Fruit fly (Drosophila melanogaster) whole organism, embryonic: Measurements from ENCODE around the gene bor.

Experiments used
- Abd-B ChIP-seq: fragments of 200-800 bp; sonication (Bioruptor generic); optimal IDR thresholded peaks from 2 replicates; lab custom pipeline; 2018; ENCODE audit warnings: missing biosample characterization, mild to moderate bottlenecking, missing genetic modification characterization, moderate library complexity
- Antp ChIP-seq: fragments of 200-800 bp; sonication (Bioruptor generic); optimal IDR thresholded peaks from 3 replicates; lab custom pipeline; 2016; ENCODE audit warnings: missing biosample characterization, missing genetic modification characterization
- Bgb ChIP-seq: fragments of 200-800 bp; sonication (Bioruptor generic); IDR thresholded peaks from 2 replicates; pipeline ENCODE4 v1.3.6; 2022; ENCODE audit warnings: missing biosample characterization, missing genetic modification characterization; ENCODE audit not compliant: partially characterized antibody
- CG1024 ChIP-seq: fragments of 200-800 bp; sonication (Bioruptor generic); IDR thresholded peaks from 2 replicates; pipeline ENCODE4 v1.3.6; 2022; ENCODE audit warnings: missing biosample characterization, missing genetic modification characterization
- CG10267 ChIP-seq: fragments of 200-800 bp; sonication (Bioruptor generic); optimal IDR thresholded peaks from 2 replicates; lab custom pipeline; 2018; ENCODE audit warnings: missing biosample characterization, mild to moderate bottlenecking, missing genetic modification characterization, moderate library complexity
- CG10543 ChIP-seq: fragments of 200-800 bp; sonication (Bioruptor generic); optimal IDR thresholded peaks from 3 replicates; lab custom pipeline; 2017; ENCODE audit warnings: missing biosample characterization, mild to moderate bottlenecking, missing genetic modification characterization, moderate library complexity
- CG11504 ChIP-seq: fragments of 200-800 bp; sonication (Bioruptor generic); optimal IDR thresholded peaks from 3 replicates; lab custom pipeline; 2019; ENCODE audit warnings: missing biosample characterization, mild to moderate bottlenecking, missing genetic modification characterization, moderate library complexity
- CG12155 ChIP-seq: fragments of 200-800 bp; sonication (Bioruptor generic); optimal IDR thresholded peaks from 3 replicates; lab custom pipeline; 2016; ENCODE audit warnings: missing biosample characterization, missing genetic modification characterization
- CG12299 ChIP-seq: fragments of 200-800 bp; sonication (Bioruptor generic); optimal IDR thresholded peaks from 2 replicates; lab custom pipeline; 2018; ENCODE audit warnings: missing biosample characterization, mild to moderate bottlenecking, missing genetic modification characterization
- CG14710 ChIP-seq: fragments of 200-800 bp; sonication (Bioruptor generic); optimal IDR thresholded peaks from 3 replicates; lab custom pipeline; 2019; ENCODE audit warnings: missing biosample characterization, mild to moderate bottlenecking, missing genetic modification characterization, moderate library complexity
- CG15696 ChIP-seq: fragments of 200-800 bp; sonication (Bioruptor generic); optimal IDR thresholded peaks from 2 replicates; lab custom pipeline; 2019; ENCODE audit warnings: missing biosample characterization, mild to moderate bottlenecking, missing genetic modification characterization, moderate library complexity
- CG17361 ChIP-seq: fragments of 200-800 bp; sonication (Bioruptor generic); IDR thresholded peaks from 3 replicates; pipeline ENCODE4 v1.3.6; 2022; ENCODE audit warnings: missing biosample characterization, missing genetic modification characterization
- CG31388 ChIP-seq: fragments of 200-800 bp; sonication (Bioruptor generic); optimal IDR thresholded peaks from 2 replicates; lab custom pipeline; 2016; ENCODE audit warnings: missing biosample characterization, missing genetic modification characterization
- CG34224 ChIP-seq: fragments of 200-800 bp; sonication (Bioruptor generic); IDR thresholded peaks from 3 replicates; pipeline ENCODE4 v1.3.6; 2022; ENCODE audit warnings: missing biosample characterization, missing genetic modification characterization; ENCODE audit not compliant: partially characterized antibody
- CG34376 ChIP-seq: fragments of 200-800 bp; sonication (Bioruptor generic); optimal IDR thresholded peaks from 2 replicates; lab custom pipeline; 2018; ENCODE audit warnings: missing biosample characterization, mild to moderate bottlenecking, missing genetic modification characterization
- CG5180 ChIP-seq: fragments of 200-800 bp; sonication (Bioruptor generic); optimal IDR thresholded peaks from 3 replicates; lab custom pipeline; 2017; ENCODE audit warnings: missing biosample characterization, missing genetic modification characterization, mild to moderate bottlenecking, moderate library complexity, missing genetic modification reagents
- CG6175 ChIP-seq: fragments of 200-800 bp; sonication (Bioruptor generic); IDR thresholded peaks from 3 replicates; pipeline ENCODE4 v1.3.6; 2022; ENCODE audit warnings: missing biosample characterization, missing genetic modification characterization
- CG7372 ChIP-seq: fragments of 200-800 bp; sonication (Bioruptor generic); IDR thresholded peaks from 2 replicates; pipeline ENCODE4 v1.3.6; 2022; ENCODE audit warnings: missing biosample characterization, missing genetic modification characterization
- CG8290 ChIP-seq, 3 experiments: fragments of 200-800 bp; sonication (Bioruptor generic); optimal IDR thresholded peaks; 2 replicates each; lab custom pipeline; 2016 to 2019; ENCODE audit warnings: missing biosample characterization in 3 of 3, missing genetic modification characterization in 3 of 3, mild to moderate bottlenecking in 2 of 3, moderate library complexity in 1 of 3
- CG9609 ChIP-seq: fragments of 200-800 bp; sonication (Bioruptor generic); optimal IDR thresholded peaks from 3 replicates; lab custom pipeline; 2016; ENCODE audit warnings: missing biosample characterization, missing genetic modification characterization
- CG9932 ChIP-seq: fragments of 200-800 bp; sonication (Bioruptor generic); IDR thresholded peaks from 2 replicates; pipeline ENCODE4 v1.3.6; 2022; ENCODE audit warnings: missing biosample characterization, missing genetic modification characterization
- CrebB ChIP-seq: fragments of 200-800 bp; sonication (Bioruptor generic); optimal IDR thresholded peaks from 3 replicates; lab custom pipeline; 2018; ENCODE audit warnings: missing biosample characterization, mild to moderate bottlenecking, missing genetic modification characterization
- HLH3B ChIP-seq: fragments of 200-800 bp; sonication (Bioruptor generic); IDR thresholded peaks from 2 replicates; pipeline ENCODE4 v1.3.6; 2022; ENCODE audit warnings: missing biosample characterization, missing genetic modification characterization
- HLH54F ChIP-seq: fragments of 200-800 bp; sonication (Bioruptor generic); optimal IDR thresholded peaks from 3 replicates; lab custom pipeline; 2016; ENCODE audit warnings: missing biosample characterization, missing genetic modification characterization
- Mrtf ChIP-seq: fragments of 200-800 bp; sonication (Bioruptor generic); IDR thresholded peaks from 3 replicates; pipeline ENCODE4 v1.3.6; 2022; ENCODE audit warnings: missing biosample characterization, missing genetic modification characterization
- NC2α ChIP-seq: fragments of 200-800 bp; sonication (Bioruptor generic); optimal IDR thresholded peaks from 2 replicates; lab custom pipeline; 2016; ENCODE audit warnings: missing biosample characterization, missing genetic modification characterization
- Taf1 ChIP-seq: fragments of 200-800 bp; sonication (Bioruptor generic); IDR thresholded peaks from 2 replicates; pipeline ENCODE4 v1.3.6; 2022; ENCODE audit warnings: missing biosample characterization, missing genetic modification characterization
- Usf ChIP-seq: fragments of 200-800 bp; sonication (Bioruptor generic); optimal IDR thresholded peaks from 2 replicates; lab custom pipeline; 2017; ENCODE audit warnings: missing genotype, missing biosample characterization, missing genetic modification characterization
- ab ChIP-seq: fragments of 200-800 bp; sonication (Bioruptor generic); optimal IDR thresholded peaks from 2 replicates; lab custom pipeline; 2016; ENCODE audit warnings: missing biosample characterization, missing genetic modification characterization
- ap ChIP-seq: fragments of 200-800 bp; sonication (Bioruptor generic); IDR thresholded peaks from 2 replicates; pipeline ENCODE4 v1.3.6; 2022; ENCODE audit warnings: missing biosample characterization, missing genetic modification characterization
- bbx ChIP-seq: fragments of 200-800 bp; sonication (Bioruptor generic); IDR thresholded peaks from 2 replicates; pipeline ENCODE4 v1.3.6; 2022; ENCODE audit warnings: missing biosample characterization, missing genetic modification characterization; ENCODE audit not compliant: partially characterized antibody
- bowl ChIP-seq: fragments of 200-800 bp; sonication (Bioruptor generic); IDR thresholded peaks from 2 replicates; pipeline ENCODE4 v1.3.6; 2022; ENCODE audit warnings: missing biosample characterization, missing genetic modification characterization
- cas ChIP-seq: fragments of 200-800 bp; sonication (Bioruptor generic); IDR thresholded peaks from 2 replicates; pipeline ENCODE4 v1.3.6; 2022; ENCODE audit warnings: missing biosample characterization, missing genetic modification characterization
- cg ChIP-seq: fragments of 200-800 bp; sonication (Bioruptor generic); optimal IDR thresholded peaks from 3 replicates; lab custom pipeline; 2019; ENCODE audit warnings: missing biosample characterization, mild to moderate bottlenecking, missing genetic modification characterization, moderate library complexity
- crc ChIP-seq: fragments of 200-800 bp; sonication (Bioruptor generic); optimal IDR thresholded peaks from 2 replicates; lab custom pipeline; 2016; ENCODE audit warnings: missing biosample characterization, missing genetic modification characterization
- crol ChIP-seq: fragments of 200-800 bp; sonication (Bioruptor generic); IDR thresholded peaks from 2 replicates; pipeline ENCODE4 v1.3.6; 2022; ENCODE audit warnings: missing biosample characterization, missing genetic modification characterization
- danr ChIP-seq: fragments of 200-800 bp; sonication (Bioruptor generic); IDR thresholded peaks from 2 replicates; pipeline ENCODE4 v1.3.6; 2022; ENCODE audit warnings: missing biosample characterization, missing genetic modification characterization
- dpn ChIP-seq, 2 experiments: fragments of 200-800 bp; sonication (Bioruptor generic); optimal IDR thresholded peaks; 3 replicates each; lab custom pipeline; 2016; ENCODE audit warnings: missing biosample characterization in 2 of 2, missing genetic modification characterization in 2 of 2
- eyg ChIP-seq: fragments of 200-800 bp; sonication (Bioruptor generic); optimal IDR thresholded peaks from 3 replicates; lab custom pipeline; 2016; ENCODE audit warnings: missing biosample characterization, missing genetic modification characterization
- hb ChIP-seq: fragments of 200-800 bp; sonication (Bioruptor generic); IDR thresholded peaks from 3 replicates; pipeline ENCODE4 v1.3.6; 2022; ENCODE audit warnings: missing biosample characterization, missing genetic modification characterization; ENCODE audit not compliant: partially characterized antibody
- hkb ChIP-seq, 2 experiments: fragments of 200-800 bp in 1 of 2; fragments of >200 bp in 1 of 2; sonication (Bioruptor generic) in 1 of 2; IDR thresholded peaks in 1 of 2; optimal IDR thresholded peaks in 1 of 2; 2 replicates each; pipeline versions ENCODE4 v1.3.6 to Lab custom; 2017 to 2022; ENCODE audit warnings: missing biosample characterization in 1 of 2, missing genetic modification characterization in 1 of 2
- ind ChIP-seq: fragments of 200-800 bp; sonication (Bioruptor generic); optimal IDR thresholded peaks from 3 replicates; lab custom pipeline; 2016; ENCODE audit warnings: missing biosample characterization, missing genetic modification characterization
- ken ChIP-seq: fragments of 200-800 bp; sonication (Bioruptor generic); IDR thresholded peaks from 3 replicates; pipeline ENCODE4 v1.3.6; 2022; ENCODE audit warnings: missing biosample characterization, missing genetic modification characterization
- lilli ChIP-seq: fragments of 200-800 bp; sonication (Bioruptor generic); optimal IDR thresholded peaks from 3 replicates; lab custom pipeline; 2016; ENCODE audit warnings: missing biosample characterization, missing genetic modification characterization
- lov ChIP-seq, 2 experiments: fragments of 200-800 bp in 1 of 2; fragments of >200 bp in 1 of 2; sonication (Bioruptor generic) in 1 of 2; IDR thresholded peaks in 1 of 2; optimal IDR thresholded peaks in 1 of 2; 2 replicates in 1 of 2; 3 replicates in 1 of 2; pipeline versions ENCODE4 v1.3.6 to Lab custom; 2017 to 2022; ENCODE audit warnings: missing biosample characterization in 1 of 2, missing genetic modification characterization in 1 of 2
- ranshi ChIP-seq: fragments of 200-800 bp; sonication (Bioruptor generic); IDR thresholded peaks from 2 replicates; pipeline ENCODE4 v1.3.6; 2022; ENCODE audit warnings: missing biosample characterization, missing genetic modification characterization
- toy ChIP-seq: fragments of 200-800 bp; sonication (Bioruptor generic); IDR thresholded peaks from 2 replicates; pipeline ENCODE4 v1.3.6; 2022; ENCODE audit warnings: missing biosample characterization, missing genetic modification characterization
- ttk ChIP-seq: fragments of 200-800 bp; sonication (Bioruptor generic); IDR thresholded peaks from 2 replicates; pipeline ENCODE4 v2.1.2; 2022; ENCODE audit warnings: missing biosample characterization, missing genetic modification characterization
- zf30C ChIP-seq: fragments of 200-800 bp; sonication (Bioruptor generic); optimal IDR thresholded peaks from 3 replicates; lab custom pipeline; 2018; ENCODE audit warnings: missing biosample characterization, mild to moderate bottlenecking, missing genetic modification characterization

The bor gene

dm6 chr3R:16222300-16222903 is 41.5 kb downstream of the bor start (continued):
- TF ChIP-seq CG14710, result peak; percentile 94
- no peak for TF ChIP-seq hkb (optimal IDR thresholded peaks at IDR 0.05; lab: Kevin White, UChicago)
- TF ChIP-seq hkb (GFP tag; IDR thresholded peaks at IDR 0.05; lab: Robert Waterston, UW), result peak; percentile 100
- peak; percentile 99 for TF ChIP-seq Taf1 (GFP tag; lab: Robert Waterston, UW)
- peak; percentile 99 to 100 for TF ChIP-seq dpn (GFP tag; optimal IDR thresholded peaks at IDR 0.05; lab: Kevin White, UChicago)
- peak; percentile 99 for TF ChIP-seq eyg (GFP tag; lab: Kevin White, UChicago)
- TF ChIP-seq lilli (GFP tag; lab: Kevin White, UChicago), result peak; percentile 99
- peak; percentile 99 for TF ChIP-seq cg (GFP tag; lab: Kevin White, UChicago)
- no peak for TF ChIP-seq lov (optimal IDR thresholded peaks at IDR 0.05; lab: Kevin White, UChicago)
- TF ChIP-seq lov (GFP tag; IDR thresholded peaks at IDR 0.05; lab: Robert Waterston, UW), result peak; percentile 100
- peak; percentile 99 for TF ChIP-seq bowl (GFP tag; lab: Robert Waterston, UW)
- TF ChIP-seq HLH54F, result peak; percentile 99
- peak; percentile 97 for TF ChIP-seq cas (GFP tag; lab: Robert Waterston, UW)
- peak; percentile 99 for TF ChIP-seq CG9609 (GFP tag; lab: Kevin White, UChicago)
- peak; percentile 99 for TF ChIP-seq CG9932
- peak; percentile 62; the same call in 1 of the 2 replicates for TF ChIP-seq bbx (GFP tag; lab: Robert Waterston, UW)
- TF ChIP-seq hb (GFP tag; lab: Robert Waterston, UW), result no peak
- peak; percentile 94 for TF ChIP-seq crol (GFP tag; lab: Robert Waterston, UW)
- peak; percentile 100 for TF ChIP-seq ranshi (GFP tag; lab: Robert Waterston, UW)
- TF ChIP-seq CG15696 (tag; lab: Kevin White, UChicago), result peak; percentile 92
- TF ChIP-seq ken (GFP tag; lab: Robert Waterston, UW), result peak; percentile 100
- TF ChIP-seq CG17361 (GFP tag; lab: Robert Waterston, UW), result peak; percentile 86
- TF ChIP-seq CG10543 (GFP tag; lab: Kevin White, UChicago), result peak; percentile 98
- TF ChIP-seq Mrtf (GFP tag; lab: Robert Waterston, UW), result peak; percentile 100
- TF ChIP-seq CG11504, result peak; percentile 99
- peak; percentile 100 for TF ChIP-seq Antp
- TF ChIP-seq ab (GFP tag; lab: Kevin White, UChicago), result peak; percentile 98
- TF ChIP-seq CG31388 (GFP tag; lab: Kevin White, UChicago), result peak; percentile 99
- peak; percentile 98 for TF ChIP-seq CG6175 (GFP tag; lab: Robert Waterston, UW)
- peak; percentile 98 for TF ChIP-seq CG12155
- peak; percentile 99 for TF ChIP-seq CG8290 (GFP tag; optimal IDR thresholded peaks at IDR 0.05; lab: Kevin White, UChicago)
- peak; percentile 94 to 100 for TF ChIP-seq CG8290 (tag; optimal IDR thresholded peaks at IDR 0.05; lab: Kevin White, UChicago)
- no peak for TF ChIP-seq zf30C (GFP tag; lab: Kevin White, UChicago)
- peak; percentile 60 for TF ChIP-seq Bgb (GFP tag; lab: Robert Waterston, UW)
- peak; percentile 99 for TF ChIP-seq crc (GFP tag; lab: Kevin White, UChicago)
- peak; percentile 99 for TF ChIP-seq Abd-B
- TF ChIP-seq CG34224, result no peak
- TF ChIP-seq CG10267 (tag; lab: Kevin White, UChicago), result peak; percentile 93
- peak; percentile 99 for TF ChIP-seq danr (GFP tag; lab: Robert Waterston, UW)
- peak; percentile 93 for TF ChIP-seq Usf (GFP tag; lab: Kevin White, UChicago)
- TF ChIP-seq toy, result peak; percentile 99
- TF ChIP-seq CG7372, result peak; percentile 99
- peak; percentile 94 for TF ChIP-seq CG5180 (GFP tag; lab: Kevin White, UChicago)
- peak; percentile 99 for TF ChIP-seq CrebB (tag; lab: Kevin White, UChicago)
- peak; percentile 100 for TF ChIP-seq ind (GFP tag; lab: Kevin White, UChicago)
- peak; percentile 99 for TF ChIP-seq NC2α
- TF ChIP-seq ttk (GFP tag; lab: Robert Waterston, UW), result peak; percentile 100
- TF ChIP-seq CG12299, result peak; percentile 99
- peak; percentile 98 for TF ChIP-seq CG1024
- peak; percentile 100 for TF ChIP-seq HLH3B (GFP tag; lab: Robert Waterston, UW)
- peak; percentile 100 for TF ChIP-seq ap (GFP tag; lab: Robert Waterston, UW)
- TF ChIP-seq CG34376 (GFP tag; lab: Kevin White, UChicago), result peak; percentile 97
